Worm (Caenorhabditis elegans) whole organism, L3 larva: ENCODE measurements around the gene srd-30.

Experiments
- ZK546.5 ChIP-seq: sonication (generic microtip); optimal IDR thresholded peaks from 2 replicates; lab custom pipeline; 2017; ENCODE audit warnings: missing biosample characterization, missing genetic modification characterization
- aly-2 ChIP-seq: fragments of 150-350 bp; optimal IDR thresholded peaks from 2 replicates; lab custom pipeline; 2014; ENCODE audit warnings: missing biosample characterization, missing genetic modification characterization
- ama-1 ChIP-seq: fragments of 150-350 bp; optimal IDR thresholded peaks from 2 replicates; lab custom pipeline; 2018
- ceh-16 ChIP-seq: sonication (generic microtip); optimal IDR thresholded peaks from 2 replicates; lab custom pipeline; 2017; ENCODE audit warnings: missing biosample characterization, missing genetic modification characterization
- ceh-28 ChIP-seq: fragments of 150-350 bp; optimal IDR thresholded peaks from 2 replicates; lab custom pipeline; 2014; ENCODE audit warnings: missing biosample characterization, missing genetic modification reagents, missing genetic modification characterization
- ceh-82 ChIP-seq: fragments of 150-350 bp; optimal IDR thresholded peaks from 2 replicates; lab custom pipeline; 2014; ENCODE audit warnings: missing biosample characterization, missing genetic modification characterization
- ceh-9 ChIP-seq: sonication (generic microtip); optimal IDR thresholded peaks from 2 replicates; lab custom pipeline; 2018; ENCODE audit warnings: missing biosample characterization, missing genetic modification characterization
- daf-12 ChIP-seq: fragments of 150-350 bp; optimal IDR thresholded peaks from 2 replicates; lab custom pipeline; 2014; ENCODE audit warnings: missing biosample characterization, missing genetic modification reagents, missing genetic modification characterization
- egl-27 ChIP-seq: sonication (generic microtip); optimal IDR thresholded peaks from 4 replicates; lab custom pipeline; 2017; ENCODE audit warnings: missing biosample characterization, missing genetic modification reagents, missing genetic modification characterization
- egl-5 ChIP-seq: fragments of 150-350 bp; optimal IDR thresholded peaks from 2 replicates; lab custom pipeline; 2017; ENCODE audit warnings: missing biosample characterization, missing genetic modification reagents, missing genetic modification characterization, inconsistent platforms
- elt-1 ChIP-seq: fragments of 150-350 bp; optimal IDR thresholded peaks from 2 replicates; lab custom pipeline; 2014; ENCODE audit warnings: missing biosample characterization, missing genetic modification characterization
- elt-2 ChIP-seq: sonication (generic microtip); optimal IDR thresholded peaks from 2 replicates; lab custom pipeline; 2016; ENCODE audit warnings: missing genetic modification reagents, mild to moderate bottlenecking, missing genetic modification characterization, missing compliant biosample characterization
- fkh-10 ChIP-seq: sonication (generic microtip); optimal IDR thresholded peaks from 2 replicates; lab custom pipeline; 2017; ENCODE audit warnings: missing biosample characterization, missing genetic modification reagents, missing genetic modification characterization
- fkh-2 ChIP-seq: fragments of 150-350 bp; optimal IDR thresholded peaks from 2 replicates; lab custom pipeline; 2014; ENCODE audit warnings: missing biosample characterization, missing genetic modification reagents, missing genetic modification characterization
- fos-1 ChIP-seq: fragments of 150-350 bp; optimal IDR thresholded peaks from 2 replicates; lab custom pipeline; 2014; ENCODE audit warnings: missing biosample characterization, missing genetic modification characterization
- jun-1 ChIP-seq: fragments of 150-350 bp; optimal IDR thresholded peaks from 2 replicates; lab custom pipeline; 2014; ENCODE audit warnings: missing biosample characterization, missing genetic modification reagents, missing genetic modification characterization
- lin-39 ChIP-seq: fragments of 150-350 bp; optimal IDR thresholded peaks from 2 replicates; lab custom pipeline; 2018; ENCODE audit warnings: missing biosample characterization, missing genetic modification reagents, missing genetic modification characterization
- lsy-12 ChIP-seq: sonication (generic microtip); optimal IDR thresholded peaks from 2 replicates; lab custom pipeline; 2016; ENCODE audit warnings: mild to moderate bottlenecking, missing genetic modification characterization, missing compliant biosample characterization
- mdl-1 ChIP-seq: fragments of 150-350 bp; optimal IDR thresholded peaks from 2 replicates; lab custom pipeline; 2014; ENCODE audit warnings: missing biosample characterization, missing genetic modification characterization
- mml-1 ChIP-seq: fragments of 150-350 bp; sonication (generic microtip); optimal IDR thresholded peaks from 3 replicates; lab custom pipeline; 2014; ENCODE audit warnings: missing biosample characterization, missing genetic modification characterization
- nfya-1 ChIP-seq: sonication (generic microtip); optimal IDR thresholded peaks from 2 replicates; lab custom pipeline; 2017; ENCODE audit warnings: missing genetic modification characterization, mild to moderate bottlenecking, missing compliant biosample characterization, antibody characterized with exemption, moderate library complexity; ENCODE audit not compliant: insufficient read depth
- nhr-11 ChIP-seq: fragments of 150-350 bp; optimal IDR thresholded peaks from 2 replicates; lab custom pipeline; 2014; ENCODE audit warnings: missing biosample characterization, missing genetic modification characterization
- nhr-23 ChIP-seq: fragments of 150-350 bp; optimal IDR thresholded peaks from 2 replicates; lab custom pipeline; 2014; ENCODE audit warnings: missing biosample characterization, missing genetic modification reagents, missing genetic modification characterization
- nhr-237 ChIP-seq: fragments of 150-350 bp; optimal IDR thresholded peaks from 2 replicates; lab custom pipeline; 2014; ENCODE audit warnings: missing biosample characterization, missing genetic modification characterization
- nhr-25 ChIP-seq: sonication (generic microtip); optimal IDR thresholded peaks from 2 replicates; lab custom pipeline; 2017; ENCODE audit warnings: missing biosample characterization, missing genetic modification characterization
- nhr-67 ChIP-seq: fragments of 150-350 bp; optimal IDR thresholded peaks from 2 replicates; lab custom pipeline; 2014; ENCODE audit warnings: missing biosample characterization, missing genetic modification characterization
- nhr-76 ChIP-seq: fragments of 150-350 bp; sonication (generic microtip); optimal IDR thresholded peaks from 5 replicates; lab custom pipeline; 2014; ENCODE audit warnings: missing biosample characterization, missing genetic modification characterization
- nhr-77 ChIP-seq: fragments of 150-350 bp; optimal IDR thresholded peaks from 2 replicates; lab custom pipeline; 2014; ENCODE audit warnings: missing biosample characterization, missing genetic modification characterization
- sea-2 ChIP-seq: fragments of 150-350 bp; sonication (generic microtip); optimal IDR thresholded peaks from 4 replicates; lab custom pipeline; 2014; ENCODE audit warnings: missing biosample characterization, missing genetic modification reagents, missing genetic modification characterization
- skn-1 ChIP-seq: fragments of 150-350 bp; optimal IDR thresholded peaks from 2 replicates; lab custom pipeline; 2014; ENCODE audit warnings: missing biosample characterization, missing genetic modification characterization
- unc-39 ChIP-seq: sonication (generic microtip); optimal IDR thresholded peaks from 4 replicates; lab custom pipeline; 2017; ENCODE audit warnings: missing biosample characterization, missing genetic modification characterization
- unc-62 ChIP-seq: fragments of 150-350 bp; sonication (generic microtip); optimal IDR thresholded peaks from 4 replicates; lab custom pipeline; 2014; ENCODE audit warnings: missing biosample characterization, missing genetic modification reagents, missing genetic modification characterization
- zag-1 ChIP-seq: fragments of 150-350 bp; optimal IDR thresholded peaks from 2 replicates; lab custom pipeline; 2014; ENCODE audit warnings: missing biosample characterization, missing genetic modification characterization
- ztf-11 ChIP-seq: fragments of 150-350 bp; optimal IDR thresholded peaks from 2 replicates; lab custom pipeline; 2014; ENCODE audit warnings: missing biosample characterization, missing genetic modification characterization
- ztf-4 ChIP-seq: fragments of 150-350 bp; optimal IDR thresholded peaks from 2 replicates; lab custom pipeline; 2014; ENCODE audit warnings: missing biosample characterization, missing genetic modification characterization

srd-30 gene

DNA sequence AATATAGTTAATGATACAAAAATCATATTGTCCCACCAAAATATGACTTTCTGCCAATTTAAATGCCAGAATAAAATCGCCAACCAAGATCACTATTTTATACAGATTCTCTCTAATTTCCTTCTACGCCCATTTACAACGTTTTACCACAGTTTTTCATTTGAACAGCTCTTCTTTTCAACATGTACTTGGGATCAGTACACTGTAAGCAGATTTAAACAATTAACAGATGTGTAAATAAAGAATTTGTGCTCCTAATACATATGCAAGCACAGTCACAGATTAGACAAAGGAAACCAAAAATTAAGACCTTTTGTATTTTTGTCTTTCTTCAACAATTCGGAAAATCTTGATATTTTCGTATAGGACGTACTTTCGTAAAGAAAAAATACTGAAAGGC is 13.8 kb downstream of the srd-30 start, which contains the start of gene F07C4.11:
Gene F07C4.11, minus strand, starts transcription at position 101 of the 400 bp plus-strand sequence.
- no peak for TF ChIP-seq nhr-237
- no peak for TF ChIP-seq nhr-67 (tag; lab: Kevin White, UChicago)
- no peak for TF ChIP-seq mdl-1 (tag; lab: Kevin White, UChicago)
- TF ChIP-seq egl-27 (tag; lab: Kevin White, UChicago): no peak
- no peak for TF ChIP-seq aly-2 (tag; lab: Kevin White, UChicago)
- TF ChIP-seq ZK546.5 (tag; lab: Kevin White, UChicago): no peak
- no peak for TF ChIP-seq nhr-77 (tag; lab: Kevin White, UChicago)
- no peak for TF ChIP-seq ama-1
- TF ChIP-seq ztf-11 (tag; lab: Kevin White, UChicago): no peak
- TF ChIP-seq fkh-10 (GFP tag; lab: Kevin White, UChicago): no peak
- no peak for TF ChIP-seq ceh-9 (tag; lab: Kevin White, UChicago)

DNA sequence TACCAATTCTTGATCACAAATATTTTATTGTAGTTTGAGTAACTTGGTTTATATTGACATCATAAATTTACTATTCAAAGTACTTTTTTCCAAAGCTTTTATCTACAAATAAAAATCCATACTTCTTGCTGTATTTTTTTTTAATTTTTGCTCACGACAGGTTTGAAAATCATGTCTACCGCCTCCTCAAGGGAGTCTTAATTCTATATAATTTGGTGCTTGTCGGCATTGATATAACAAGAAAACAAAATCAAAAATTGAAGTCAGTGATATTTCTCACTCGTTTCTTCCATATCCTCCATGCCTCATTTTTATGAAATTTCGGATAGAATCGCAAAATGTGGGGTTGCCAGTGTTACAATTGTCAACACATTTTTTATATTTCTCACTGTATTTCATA is 15.8 kb downstream of the srd-30 start, which contains the start of gene str-47:
Gene str-47, plus strand, starts transcription at position 301 of the 400 bp plus-strand sequence.
- TF ChIP-seq sea-2 (GFP tag; lab: Kevin White, UChicago): no peak
- TF ChIP-seq ZK546.5 (tag; lab: Kevin White, UChicago): no peak
- TF ChIP-seq nhr-76 (tag; lab: Kevin White, UChicago): no peak
- TF ChIP-seq jun-1 (tag; lab: Kevin White, UChicago): no peak
- TF ChIP-seq fos-1: no peak
- TF ChIP-seq fkh-2 (tag; lab: Kevin White, UChicago): no peak
- no peak for TF ChIP-seq nhr-23 (tag; lab: Kevin White, UChicago)
- no peak for TF ChIP-seq nhr-25 (tag; lab: Kevin White, UChicago)

DNA sequence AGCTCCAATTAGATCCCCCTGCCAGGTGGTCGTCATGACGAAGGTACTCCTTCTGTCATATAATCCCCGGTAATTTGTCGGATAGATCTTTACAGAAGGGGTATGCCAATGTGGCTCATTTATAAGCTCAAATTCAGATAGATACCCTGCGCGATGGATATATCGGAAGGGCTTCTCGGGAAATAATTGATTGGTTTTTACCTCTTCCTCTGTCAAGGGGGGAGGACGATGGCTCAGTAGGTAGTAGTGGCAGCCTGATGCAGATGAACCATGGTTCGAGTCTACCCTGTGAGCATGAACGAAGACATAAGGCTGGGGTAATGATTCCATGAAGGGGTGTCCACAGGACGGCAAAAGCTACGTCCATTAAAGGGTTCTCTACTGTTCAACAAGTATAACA is 17.5 kb downstream of the srd-30 start:
- no peak for TF ChIP-seq ztf-11 (tag; lab: Kevin White, UChicago)
- TF ChIP-seq lin-39: no peak
- TF ChIP-seq fos-1: no peak
- no peak for TF ChIP-seq unc-39 (tag; lab: Kevin White, UChicago)
- TF ChIP-seq nfya-1 (tag; lab: Kevin White, UChicago): no peak
- no peak for TF ChIP-seq elt-1 (tag; lab: Kevin White, UChicago)
- no peak for TF ChIP-seq mdl-1 (tag; lab: Kevin White, UChicago)
- no peak for TF ChIP-seq nhr-23 (tag; lab: Kevin White, UChicago)
- TF ChIP-seq skn-1: no peak
- TF ChIP-seq egl-5 (tag; lab: Kevin White, UChicago): no peak
- no peak for TF ChIP-seq nhr-237
- no peak for TF ChIP-seq unc-62
- TF ChIP-seq aly-2 (tag; lab: Kevin White, UChicago): no peak
- no peak for TF ChIP-seq fkh-10 (GFP tag; lab: Kevin White, UChicago)

DNA sequence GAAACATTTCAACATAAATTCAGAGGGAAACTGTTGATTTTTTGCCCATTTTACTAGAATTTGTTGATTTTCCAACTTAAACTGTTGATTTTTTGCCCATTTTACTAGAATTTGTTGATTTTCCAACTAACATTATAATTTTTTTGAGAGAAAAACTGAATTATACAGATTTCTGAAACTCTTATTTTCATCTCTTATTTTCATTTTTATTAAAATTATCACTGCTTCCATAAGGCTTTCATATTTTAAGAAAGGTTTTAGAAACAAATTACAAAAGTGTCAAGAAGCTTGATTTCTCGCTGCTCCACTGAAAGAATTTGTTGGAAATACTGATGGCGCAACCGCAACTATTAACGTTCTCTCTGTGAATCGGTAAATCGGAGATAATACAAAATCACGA is 20.4 kb downstream of the srd-30 start:
- no peak for TF ChIP-seq nfya-1 (tag; lab: Kevin White, UChicago)
- TF ChIP-seq fos-1: no peak
- TF ChIP-seq jun-1 (tag; lab: Kevin White, UChicago): no peak
- TF ChIP-seq nhr-76 (tag; lab: Kevin White, UChicago): no peak
- no peak for TF ChIP-seq ZK546.5 (tag; lab: Kevin White, UChicago)
- TF ChIP-seq ztf-4: no peak
- TF ChIP-seq egl-27 (tag; lab: Kevin White, UChicago): no peak
- no peak for TF ChIP-seq nhr-77 (tag; lab: Kevin White, UChicago)
- no peak for TF ChIP-seq unc-39 (tag; lab: Kevin White, UChicago)
- no peak for TF ChIP-seq ceh-82
- no peak for TF ChIP-seq elt-1 (tag; lab: Kevin White, UChicago)
- no peak for TF ChIP-seq egl-5 (tag; lab: Kevin White, UChicago)
- TF ChIP-seq sea-2 (GFP tag; lab: Kevin White, UChicago): no peak
- no peak for TF ChIP-seq daf-12 (tag; lab: Kevin White, UChicago)
- TF ChIP-seq nhr-237: no peak
- TF ChIP-seq ceh-28 (tag; lab: Kevin White, UChicago): no peak
- TF ChIP-seq lsy-12 (tag; lab: Kevin White, UChicago): no peak
- no peak for TF ChIP-seq skn-1
- TF ChIP-seq nhr-25 (tag; lab: Kevin White, UChicago): no peak

DNA sequence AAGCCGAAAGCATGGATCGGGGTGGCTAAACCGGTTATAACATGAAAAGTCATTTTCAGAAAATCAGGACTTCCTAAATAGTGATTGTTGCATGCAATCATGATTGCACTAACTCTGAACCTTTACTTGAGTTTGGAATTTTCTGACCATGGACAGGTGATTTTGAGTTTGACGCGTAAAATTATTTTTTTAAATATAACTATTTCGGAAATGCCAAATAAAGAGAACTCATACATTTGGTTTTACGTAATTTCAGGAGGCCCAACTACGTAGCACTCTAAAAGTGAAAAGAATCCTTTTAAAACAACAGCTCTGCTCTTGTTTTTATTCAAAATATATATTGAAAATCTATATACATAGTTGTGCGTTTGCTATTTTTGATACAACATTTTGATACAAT is 22.2 kb downstream of the srd-30 start, which contains the start of gene srh-234:
Gene srh-234, minus strand, starts transcription at position 101 of the 400 bp plus-strand sequence.
- no peak for TF ChIP-seq nhr-11 (tag; lab: Kevin White, UChicago)
- no peak for TF ChIP-seq ZK546.5 (tag; lab: Kevin White, UChicago)
- TF ChIP-seq ztf-11 (tag; lab: Kevin White, UChicago): no peak
- TF ChIP-seq unc-39 (tag; lab: Kevin White, UChicago): no peak
- TF ChIP-seq skn-1: no peak
- no peak for TF ChIP-seq elt-2
- no peak for TF ChIP-seq fkh-2 (tag; lab: Kevin White, UChicago)
- no peak for TF ChIP-seq ceh-9 (tag; lab: Kevin White, UChicago)
- TF ChIP-seq ceh-16 (tag; lab: Kevin White, UChicago): no peak
- no peak for TF ChIP-seq mml-1
- no peak for TF ChIP-seq zag-1 (tag; lab: Kevin White, UChicago)
- TF ChIP-seq, all 47 proteins: peak for 0
